Worm (Caenorhabditis elegans): ENCODE results near the gene pdf-1.

DNA sequence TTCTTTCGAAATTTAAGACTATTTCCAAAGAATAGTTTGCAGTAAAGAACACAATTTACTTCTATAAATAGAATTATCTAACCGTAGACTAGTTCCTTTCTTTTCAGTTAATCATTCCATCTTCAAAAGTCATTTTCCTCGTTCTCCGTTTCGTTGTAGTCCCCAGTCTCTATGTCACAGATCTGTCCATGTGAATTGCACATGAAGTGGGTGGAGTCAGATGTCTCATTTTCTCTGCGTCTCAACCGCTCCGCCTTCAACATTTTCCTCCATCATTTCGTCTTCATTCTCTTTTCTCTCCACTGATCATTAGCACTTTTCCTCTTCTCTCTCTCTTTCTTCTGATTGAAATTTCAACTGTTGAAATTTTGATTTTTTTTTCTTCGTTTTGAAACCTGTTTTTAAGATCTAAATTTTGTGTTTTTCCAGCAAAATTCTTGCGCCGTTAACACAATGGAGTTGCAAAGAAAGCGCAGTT is 14.7 kb downstream of the pdf-1 start, which contains the start of gene T07E3.4:
- no peak; the same call in 1 of the 2 replicates for TF ChIP-seq C06A6.2 (GFP tag; conservative IDR thresholded peaks at IDR 0.05)
- TF ChIP-seq dpl-1 (GFP tag; optimal IDR thresholded peaks at IDR 0.05) = no peak
- TF ChIP-seq ztf-28 (GFP tag; IDR thresholded peaks at IDR 0.05) = no peak
- TF ChIP-seq F22D6.2 (tag; optimal IDR thresholded peaks at IDR 0.05) = no peak
- TF ChIP-seq lag-1 (GFP tag; IDR thresholded peaks at IDR 0.05) = no peak
- no peak for TF ChIP-seq unc-130 (GFP tag; optimal IDR thresholded peaks at IDR 0.05)
- TF ChIP-seq him-1 (tag; optimal IDR thresholded peaks at IDR 0.05) = no peak

Data from whole organism, young adult.